Fruit fly (Drosophila melanogaster) whole organism, embryonic: ENCODE results near the gene Prosbeta2R2.

Source experiments
- Bdp1 ChIP-seq: fragments of 200-800 bp; sonication (Bioruptor generic); optimal IDR thresholded peaks from 3 replicates; lab custom pipeline; 2016; ENCODE audit warnings: missing biosample characterization, missing genetic modification characterization
- CG10267 ChIP-seq: fragments of 200-800 bp; sonication (Bioruptor generic); optimal IDR thresholded peaks from 2 replicates; lab custom pipeline; 2018; ENCODE audit warnings: missing biosample characterization, mild to moderate bottlenecking, missing genetic modification characterization, moderate library complexity
- CG14014 ChIP-seq: fragments of 200-800 bp; sonication (Bioruptor generic); IDR thresholded peaks from 2 replicates; pipeline ENCODE4 v1.3.6; 2022; ENCODE audit warnings: missing biosample characterization, missing genetic modification characterization
- CG15479 ChIP-seq: fragments of 200-800 bp; sonication (Bioruptor generic); optimal IDR thresholded peaks from 3 replicates; lab custom pipeline; 2019; ENCODE audit warnings: missing biosample characterization, mild to moderate bottlenecking, missing genetic modification characterization, moderate library complexity
- CG17802 ChIP-seq: fragments of 200-800 bp; sonication (Bioruptor generic); optimal IDR thresholded peaks from 2 replicates; lab custom pipeline; 2018; ENCODE audit warnings: missing biosample characterization, mild to moderate bottlenecking, missing genetic modification characterization, moderate library complexity
- CG2199 ChIP-seq: fragments of 200-800 bp; sonication (Bioruptor generic); IDR thresholded peaks from 3 replicates; pipeline ENCODE4 v1.3.6; 2022; ENCODE audit warnings: missing biosample characterization, missing genetic modification characterization
- CG43689 ChIP-seq: fragments of 200-800 bp; sonication (Bioruptor generic); IDR thresholded peaks from 2 replicates; pipeline ENCODE4 v1.3.6; 2022; ENCODE audit warnings: missing biosample characterization, missing genetic modification characterization
- CG6689 ChIP-seq: fragments of 200-800 bp; sonication (Bioruptor generic); IDR thresholded peaks from 2 replicates; pipeline ENCODE4 v1.3.6; 2022; ENCODE audit warnings: missing biosample characterization, missing genetic modification characterization
- CG8290 ChIP-seq, 3 experiments: fragments of 200-800 bp; sonication (Bioruptor generic); optimal IDR thresholded peaks; 2 replicates each; lab custom pipeline; 2016 to 2019; ENCODE audit warnings: missing biosample characterization in 3 of 3, missing genetic modification characterization in 3 of 3, mild to moderate bottlenecking in 2 of 3, moderate library complexity in 1 of 3
- CG9609 ChIP-seq: fragments of 200-800 bp; sonication (Bioruptor generic); optimal IDR thresholded peaks from 3 replicates; lab custom pipeline; 2016; ENCODE audit warnings: missing biosample characterization, missing genetic modification characterization
- E2f2 ChIP-seq: fragments of 200-800 bp; sonication (Bioruptor generic); IDR thresholded peaks from 2 replicates; pipeline ENCODE4 v1.3.6; 2022; ENCODE audit warnings: missing biosample characterization, missing genetic modification characterization
- ERR ChIP-seq: fragments of 200-800 bp; sonication (Bioruptor generic); optimal IDR thresholded peaks from 2 replicates; lab custom pipeline; 2016; ENCODE audit warnings: missing biosample characterization, missing genetic modification characterization
- Ets65A ChIP-seq: fragments of 200-800 bp; sonication (Bioruptor generic); peaks from one replicate; lab custom pipeline; 2016; ENCODE audit warnings: missing biosample characterization, missing genetic modification characterization
- MBD-R2 ChIP-seq: fragments of 200-800 bp; sonication (Bioruptor generic); IDR thresholded peaks from 2 replicates; pipeline ENCODE4 v1.3.6; 2022; ENCODE audit warnings: missing biosample characterization, missing genetic modification characterization
- MESR4 ChIP-seq: fragments of 200-800 bp; sonication (Bioruptor generic); optimal IDR thresholded peaks from 2 replicates; lab custom pipeline; 2018; ENCODE audit warnings: missing biosample characterization, mild to moderate bottlenecking, missing genetic modification characterization, moderate library complexity
- Med ChIP-seq: fragments of 200-800 bp; sonication (Bioruptor generic); peaks from one replicate; lab custom pipeline; 2016; ENCODE audit warnings: missing biosample characterization, missing genetic modification characterization, mild to moderate bottlenecking, inconsistent platforms, moderate library complexity
- NC2α ChIP-seq: fragments of 200-800 bp; sonication (Bioruptor generic); optimal IDR thresholded peaks from 2 replicates; lab custom pipeline; 2016; ENCODE audit warnings: missing biosample characterization, missing genetic modification characterization
- PHDP ChIP-seq: fragments of 200-800 bp; sonication (Bioruptor generic); optimal IDR thresholded peaks from 3 replicates; lab custom pipeline; 2018; ENCODE audit warnings: missing biosample characterization, mild to moderate bottlenecking, missing genetic modification characterization, moderate library complexity
- Pdp1 ChIP-seq, 2 experiments: fragments of 200-800 bp; sonication (Bioruptor generic); optimal IDR thresholded peaks; 3 replicates each; lab custom pipeline; 2016; ENCODE audit warnings: missing biosample characterization in 2 of 2, missing genetic modification characterization in 2 of 2, mild to moderate bottlenecking in 1 of 2, moderate library complexity in 1 of 2
- Six4 ChIP-seq: fragments of 200-800 bp; sonication (Bioruptor generic); optimal IDR thresholded peaks from 2 replicates; lab custom pipeline; 2016; ENCODE audit warnings: missing biosample characterization, missing genetic modification characterization
- Vsx1 ChIP-seq: fragments of 200-800 bp; sonication (Bioruptor generic); optimal IDR thresholded peaks from 2 replicates; lab custom pipeline; 2017; ENCODE audit warnings: missing biosample characterization, mild to moderate bottlenecking, missing genetic modification characterization, missing genetic modification reagents
- Xbp1 ChIP-seq: fragments of 200-800 bp; sonication (Bioruptor generic); optimal IDR thresholded peaks from 3 replicates; lab custom pipeline; 2016; ENCODE audit warnings: missing biosample characterization, mild to moderate bottlenecking, missing genetic modification characterization
- Xrp1 ChIP-seq: fragments of 200-800 bp; sonication (Bioruptor generic); IDR thresholded peaks from 2 replicates; pipeline ENCODE4 v1.3.6; 2022; ENCODE audit warnings: missing biosample characterization, missing genetic modification characterization
- cato ChIP-seq: fragments of 200-800 bp; sonication (Bioruptor generic); optimal IDR thresholded peaks from 2 replicates; lab custom pipeline; 2016; ENCODE audit warnings: missing biosample characterization, missing genetic modification characterization, borderline replicate concordance
- crol ChIP-seq: fragments of 200-800 bp; sonication (Bioruptor generic); IDR thresholded peaks from 2 replicates; pipeline ENCODE4 v1.3.6; 2022; ENCODE audit warnings: missing biosample characterization, missing genetic modification characterization
- danr ChIP-seq: fragments of 200-800 bp; sonication (Bioruptor generic); IDR thresholded peaks from 2 replicates; pipeline ENCODE4 v1.3.6; 2022; ENCODE audit warnings: missing biosample characterization, missing genetic modification characterization
- dm ChIP-seq: fragments of 200-800 bp; sonication (Bioruptor generic); optimal IDR thresholded peaks from 3 replicates; lab custom pipeline; 2016; ENCODE audit warnings: missing biosample characterization, missing genetic modification characterization
- fu2 ChIP-seq: fragments of 200-800 bp; sonication (Bioruptor generic); optimal IDR thresholded peaks from 2 replicates; lab custom pipeline; 2016; ENCODE audit warnings: missing biosample characterization, missing genetic modification characterization
- otp ChIP-seq: fragments of 200-800 bp; sonication (Bioruptor generic); IDR thresholded peaks from 3 replicates; pipeline ENCODE4, ENCODE4 v1.3.6; 2022; ENCODE audit warnings: missing biosample characterization, missing genetic modification characterization
- row ChIP-seq: fragments of 200-800 bp; sonication (Bioruptor generic); IDR thresholded peaks from 3 replicates; pipeline ENCODE4 v1.3.6; 2022; ENCODE audit warnings: missing biosample characterization, missing genetic modification characterization
- schlank ChIP-seq: fragments of 200-800 bp; sonication (Bioruptor generic); optimal IDR thresholded peaks from 2 replicates; lab custom pipeline; 2018; ENCODE audit warnings: missing biosample characterization, mild to moderate bottlenecking, missing genetic modification characterization
- sd ChIP-seq: fragments of 200-800 bp; sonication (Bioruptor generic); optimal IDR thresholded peaks from 3 replicates; lab custom pipeline; 2018; ENCODE audit warnings: missing biosample characterization, mild to moderate bottlenecking, missing genetic modification characterization, moderate library complexity
- so ChIP-seq: fragments of 200-800 bp; sonication (Bioruptor generic); IDR thresholded peaks from 3 replicates; pipeline ENCODE4 v1.3.6; 2022; ENCODE audit warnings: missing biosample characterization, missing genetic modification characterization
- tgo ChIP-seq: fragments of 200-800 bp; sonication (Bioruptor generic); IDR thresholded peaks from 3 replicates; pipeline ENCODE4 v1.3.6; 2022; ENCODE audit warnings: missing biosample characterization, missing genetic modification characterization
- zfh1 ChIP-seq: fragments of 200-800 bp; sonication (Bioruptor generic); IDR thresholded peaks from 3 replicates; pipeline ENCODE4 v1.3.6; 2022; ENCODE audit warnings: missing biosample characterization, missing genetic modification characterization

Prosbeta2R2 gene

dm6 chr3R:5263311-5264250 is 44.3 kb upstream of the Prosbeta2R2 start (continued):
- no peak; the same call in 2 of the 3 replicates for TF ChIP-seq otp (GFP tag; lab: Robert Waterston, UW)
- TF ChIP-seq CG43689 (GFP tag; lab: Robert Waterston, UW), result 0 out of 2 replicates have a peak, but pooled peaks have one; percentile 42
- peak; percentile 38 for TF ChIP-seq ERR (GFP tag; lab: Kevin White, UChicago)

DNA sequence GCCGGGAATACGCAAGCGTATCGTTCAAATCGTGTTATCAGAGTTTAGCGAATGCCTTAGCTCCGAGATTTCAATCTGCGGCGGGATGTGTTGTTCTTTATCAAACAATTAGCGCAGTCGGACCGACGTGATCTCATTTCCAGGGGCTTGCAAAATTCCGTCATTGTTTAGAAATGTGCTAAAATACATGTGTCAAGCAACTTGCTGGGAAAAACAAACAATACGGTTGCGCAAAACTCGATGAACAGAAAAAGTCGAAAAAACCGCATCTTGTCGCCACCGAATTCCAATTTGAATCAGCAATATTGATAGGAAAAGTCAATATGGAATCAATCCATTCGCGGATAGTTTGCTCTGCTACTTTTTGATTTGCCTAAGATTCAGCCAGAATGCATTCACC is 43.3 kb upstream of the Prosbeta2R2 start, which contains the start of gene Tim17a2:
Gene Tim17a2 (minus strand): TSS at position 101 of the 400 bp plus-strand sequence.
- no peak for TF ChIP-seq crol (GFP tag; lab: Robert Waterston, UW)
- TF ChIP-seq CG8290 (GFP tag; optimal IDR thresholded peaks at IDR 0.05; lab: Kevin White, UChicago), result no peak
- TF ChIP-seq CG8290 (tag; optimal IDR thresholded peaks at IDR 0.05; lab: Kevin White, UChicago), result no peak
- no peak for TF ChIP-seq CG14014 (GFP tag; lab: Robert Waterston, UW)
- TF ChIP-seq Med, result peak; percentile 7
- TF ChIP-seq CG6689 (GFP tag; lab: Robert Waterston, UW), result no peak
- no peak for TF ChIP-seq fu2 (GFP tag; lab: Kevin White, UChicago)
- TF ChIP-seq otp (GFP tag; lab: Robert Waterston, UW), result no peak
- no peak for TF ChIP-seq danr (GFP tag; lab: Robert Waterston, UW)
- TF ChIP-seq tgo (GFP tag; lab: Robert Waterston, UW), result no peak
- no peak for TF ChIP-seq NC2α (GFP tag; lab: Kevin White, UChicago)
- TF ChIP-seq CG15479, result peak; percentile 63
- no peak for TF ChIP-seq schlank (tag; lab: Kevin White, UChicago)
- no peak for TF ChIP-seq CG10267 (tag; lab: Kevin White, UChicago)
- no peak for TF ChIP-seq E2f2
- no peak for TF ChIP-seq PHDP (tag; lab: Kevin White, UChicago)
- no peak for TF ChIP-seq MESR4 (GFP tag; lab: Kevin White, UChicago)
- no peak for TF ChIP-seq dm

DNA sequence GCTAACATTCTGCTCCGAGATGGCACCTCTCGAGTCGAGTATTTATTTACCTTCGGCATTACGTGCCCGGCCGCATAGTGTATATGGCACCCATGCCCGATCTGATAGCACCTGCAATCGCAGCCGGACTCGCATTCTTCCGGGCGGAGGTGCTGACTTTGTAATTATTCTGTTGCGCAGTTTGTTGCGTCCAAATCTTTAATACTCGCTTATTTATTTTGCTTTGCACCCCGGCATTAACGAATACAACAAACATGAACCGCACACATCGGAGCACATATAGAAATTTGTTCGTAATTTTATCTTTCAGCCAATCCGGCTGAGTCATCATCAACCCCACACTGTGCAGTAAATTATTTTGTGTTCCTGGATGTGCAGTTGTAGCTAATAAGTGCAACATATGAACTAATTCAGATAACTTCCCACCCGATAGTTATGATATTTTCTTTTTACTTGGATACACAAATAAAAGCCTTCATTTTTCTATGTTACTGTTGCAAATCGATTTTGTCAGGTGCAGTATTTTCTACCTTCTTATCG is 42.7 kb upstream of the Prosbeta2R2 start:
- TF ChIP-seq MBD-R2 (GFP tag; lab: Robert Waterston, UW), result no peak
- peak; percentile 41; the same call in 1 of the 3 replicates for TF ChIP-seq CG2199 (GFP tag; lab: Robert Waterston, UW)
- no peak for TF ChIP-seq cato (GFP tag; lab: Kevin White, UChicago)
- no peak for TF ChIP-seq row (GFP tag; lab: Robert Waterston, UW)
- TF ChIP-seq CG9609 (GFP tag; lab: Kevin White, UChicago), result no peak
- TF ChIP-seq Bdp1 (GFP tag; lab: Kevin White, UChicago), result no peak
- TF ChIP-seq Ets65A (GFP tag; lab: Kevin White, UChicago), result peak; percentile 19
- TF ChIP-seq Vsx1 (GFP tag; lab: Kevin White, UChicago), result no peak
- TF ChIP-seq sd (tag; lab: Kevin White, UChicago), result peak; percentile 5
- TF ChIP-seq Xrp1 (GFP tag; lab: Robert Waterston, UW), result 0 out of 2 replicates have a peak, but pooled peaks have one; percentile 6
- 0 out of 3 replicates have a peak, but pooled peaks have one; percentile 15 for TF ChIP-seq so (GFP tag; lab: Robert Waterston, UW)
- no peak for TF ChIP-seq CG17802
- no peak for TF ChIP-seq Xbp1
- no peak for TF ChIP-seq zfh1 (GFP tag; lab: Robert Waterston, UW)
- peak in 1 of 2 experiments; percentile 5 for TF ChIP-seq Pdp1 (GFP tag; optimal IDR thresholded peaks at IDR 0.05; lab: Kevin White, UChicago)
- TF ChIP-seq Six4, result no peak
- TF ChIP-seq, all 482 proteins: peak for 6
